Worm (Caenorhabditis elegans): ENCODE results near the gene B0507.5.

- TF ChIP-seq ama-1 (optimal IDR thresholded peaks at IDR 0.05) (no peak), hmg-4 (GFP tag; optimal IDR thresholded peaks at IDR 0.05) (no peak), hnd-1 (tag; optimal IDR thresholded peaks at IDR 0.05) (no peak), ceh-13 (GFP tag; optimal IDR thresholded peaks at IDR 0.05) (no peak), sea-1 (GFP tag; conservative IDR thresholded peaks at IDR 0.05) (no peak), aly-1 (tag; optimal IDR thresholded peaks at IDR 0.05) (no peak), hmbx-1 (tag; optimal IDR thresholded peaks at IDR 0.05) (no peak)
These were observed 41.6 kb upstream of the B0507.5 start, which contains the start of gene ZC178.2 for ce11 chrV:8711910-8712309.

Measured in whole organism, early embryonic.